Worm (Caenorhabditis elegans) whole organism, L3 larva: Measurements from ENCODE around the gene mpc-1.

Experiments used
- R02D3.7 ChIP-seq: fragments of 150-350 bp; optimal IDR thresholded peaks from 2 replicates; lab custom pipeline; 2014; ENCODE audit warnings: missing biosample characterization, missing genetic modification characterization
- ZK546.5 ChIP-seq: sonication (generic microtip); optimal IDR thresholded peaks from 2 replicates; lab custom pipeline; 2017; ENCODE audit warnings: missing biosample characterization, missing genetic modification characterization
- aly-2 ChIP-seq: fragments of 150-350 bp; optimal IDR thresholded peaks from 2 replicates; lab custom pipeline; 2014; ENCODE audit warnings: missing biosample characterization, missing genetic modification characterization
- ceh-16 ChIP-seq: sonication (generic microtip); optimal IDR thresholded peaks from 2 replicates; lab custom pipeline; 2017; ENCODE audit warnings: missing biosample characterization, missing genetic modification characterization
- ceh-28 ChIP-seq: fragments of 150-350 bp; optimal IDR thresholded peaks from 2 replicates; lab custom pipeline; 2014; ENCODE audit warnings: missing biosample characterization, missing genetic modification reagents, missing genetic modification characterization
- ceh-82 ChIP-seq: fragments of 150-350 bp; optimal IDR thresholded peaks from 2 replicates; lab custom pipeline; 2014; ENCODE audit warnings: missing biosample characterization, missing genetic modification characterization
- ceh-9 ChIP-seq: sonication (generic microtip); optimal IDR thresholded peaks from 2 replicates; lab custom pipeline; 2018; ENCODE audit warnings: missing biosample characterization, missing genetic modification characterization
- daf-12 ChIP-seq: fragments of 150-350 bp; optimal IDR thresholded peaks from 2 replicates; lab custom pipeline; 2014; ENCODE audit warnings: missing biosample characterization, missing genetic modification reagents, missing genetic modification characterization
- egl-27 ChIP-seq: sonication (generic microtip); optimal IDR thresholded peaks from 4 replicates; lab custom pipeline; 2017; ENCODE audit warnings: missing biosample characterization, missing genetic modification reagents, missing genetic modification characterization
- egl-5 ChIP-seq: fragments of 150-350 bp; optimal IDR thresholded peaks from 2 replicates; lab custom pipeline; 2017; ENCODE audit warnings: missing biosample characterization, missing genetic modification reagents, missing genetic modification characterization, inconsistent platforms
- elt-1 ChIP-seq: fragments of 150-350 bp; optimal IDR thresholded peaks from 2 replicates; lab custom pipeline; 2014; ENCODE audit warnings: missing biosample characterization, missing genetic modification characterization
- elt-2 ChIP-seq: sonication (generic microtip); optimal IDR thresholded peaks from 2 replicates; lab custom pipeline; 2016; ENCODE audit warnings: missing genetic modification reagents, mild to moderate bottlenecking, missing genetic modification characterization, missing compliant biosample characterization
- elt-3 ChIP-seq, 3 experiments: fragments of 150-350 bp in 1 of 3; sonication (generic microtip) in 2 of 3; optimal IDR thresholded peaks; 2 replicates in 2 of 3; 4 replicates in 1 of 3; lab custom pipeline; 2014 to 2017; ENCODE audit warnings: missing biosample characterization in 3 of 3, missing genetic modification characterization in 3 of 3
- eor-1 ChIP-seq, 2 experiments: fragments of 150-350 bp; optimal IDR thresholded peaks; 2 replicates each; lab custom pipeline; 2014 to 2018; ENCODE audit warnings: missing biosample characterization in 2 of 2, missing genetic modification characterization in 2 of 2
- fkh-10 ChIP-seq: sonication (generic microtip); optimal IDR thresholded peaks from 2 replicates; lab custom pipeline; 2017; ENCODE audit warnings: missing biosample characterization, missing genetic modification reagents, missing genetic modification characterization
- fkh-2 ChIP-seq: fragments of 150-350 bp; optimal IDR thresholded peaks from 2 replicates; lab custom pipeline; 2014; ENCODE audit warnings: missing biosample characterization, missing genetic modification reagents, missing genetic modification characterization
- fos-1 ChIP-seq: fragments of 150-350 bp; optimal IDR thresholded peaks from 2 replicates; lab custom pipeline; 2014; ENCODE audit warnings: missing biosample characterization, missing genetic modification characterization
- hmg-11 ChIP-seq: sonication (generic microtip); optimal IDR thresholded peaks from 2 replicates; lab custom pipeline; 2016; ENCODE audit warnings: missing genetic modification characterization, missing compliant biosample characterization
- jun-1 ChIP-seq: fragments of 150-350 bp; optimal IDR thresholded peaks from 2 replicates; lab custom pipeline; 2014; ENCODE audit warnings: missing biosample characterization, missing genetic modification reagents, missing genetic modification characterization
- lin-15B ChIP-seq: fragments of 150-350 bp; optimal IDR thresholded peaks from 2 replicates; lab custom pipeline; 2014; ENCODE audit warnings: missing biosample characterization, missing genetic modification characterization
- lin-39 ChIP-seq: fragments of 150-350 bp; optimal IDR thresholded peaks from 2 replicates; lab custom pipeline; 2018; ENCODE audit warnings: missing biosample characterization, missing genetic modification reagents, missing genetic modification characterization
- lsy-12 ChIP-seq: sonication (generic microtip); optimal IDR thresholded peaks from 2 replicates; lab custom pipeline; 2016; ENCODE audit warnings: mild to moderate bottlenecking, missing genetic modification characterization, missing compliant biosample characterization
- mdl-1 ChIP-seq: fragments of 150-350 bp; optimal IDR thresholded peaks from 2 replicates; lab custom pipeline; 2014; ENCODE audit warnings: missing biosample characterization, missing genetic modification characterization
- mml-1 ChIP-seq: fragments of 150-350 bp; sonication (generic microtip); optimal IDR thresholded peaks from 3 replicates; lab custom pipeline; 2014; ENCODE audit warnings: missing biosample characterization, missing genetic modification characterization
- nfya-1 ChIP-seq: sonication (generic microtip); optimal IDR thresholded peaks from 2 replicates; lab custom pipeline; 2017; ENCODE audit warnings: missing genetic modification characterization, mild to moderate bottlenecking, missing compliant biosample characterization, antibody characterized with exemption, moderate library complexity; ENCODE audit not compliant: insufficient read depth
- nhr-12 ChIP-seq: fragments of 150-350 bp; optimal IDR thresholded peaks from 2 replicates; lab custom pipeline; 2014; ENCODE audit warnings: missing biosample characterization, missing genetic modification characterization
- nhr-237 ChIP-seq: fragments of 150-350 bp; optimal IDR thresholded peaks from 2 replicates; lab custom pipeline; 2014; ENCODE audit warnings: missing biosample characterization, missing genetic modification characterization
- nhr-25 ChIP-seq: sonication (generic microtip); optimal IDR thresholded peaks from 2 replicates; lab custom pipeline; 2017; ENCODE audit warnings: missing biosample characterization, missing genetic modification characterization
- nhr-43 ChIP-seq: sonication (generic microtip); optimal IDR thresholded peaks from 2 replicates; lab custom pipeline; 2016; ENCODE audit warnings: mild to moderate bottlenecking, missing genetic modification characterization, missing compliant biosample characterization; ENCODE audit not compliant: poor library complexity, severe bottlenecking
- nhr-67 ChIP-seq: fragments of 150-350 bp; optimal IDR thresholded peaks from 2 replicates; lab custom pipeline; 2014; ENCODE audit warnings: missing biosample characterization, missing genetic modification characterization
- nhr-76 ChIP-seq: fragments of 150-350 bp; sonication (generic microtip); optimal IDR thresholded peaks from 5 replicates; lab custom pipeline; 2014; ENCODE audit warnings: missing biosample characterization, missing genetic modification characterization
- nhr-77 ChIP-seq: fragments of 150-350 bp; optimal IDR thresholded peaks from 2 replicates; lab custom pipeline; 2014; ENCODE audit warnings: missing biosample characterization, missing genetic modification characterization
- pqm-1 ChIP-seq: fragments of 150-350 bp; optimal IDR thresholded peaks from 2 replicates; lab custom pipeline; 2017; ENCODE audit warnings: missing biosample characterization, missing genetic modification characterization, inconsistent platforms
- sea-2 ChIP-seq: fragments of 150-350 bp; sonication (generic microtip); optimal IDR thresholded peaks from 4 replicates; lab custom pipeline; 2014; ENCODE audit warnings: missing biosample characterization, missing genetic modification reagents, missing genetic modification characterization
- skn-1 ChIP-seq: fragments of 150-350 bp; optimal IDR thresholded peaks from 2 replicates; lab custom pipeline; 2014; ENCODE audit warnings: missing biosample characterization, missing genetic modification characterization
- snpc-4 ChIP-seq: fragments of 150-350 bp; optimal IDR thresholded peaks from 2 replicates; lab custom pipeline; 2014; ENCODE audit warnings: missing biosample characterization, missing genetic modification characterization
- tbx-2 ChIP-seq: sonication (generic microtip); optimal IDR thresholded peaks from 2 replicates; lab custom pipeline; 2016; ENCODE audit warnings: mild to moderate bottlenecking, missing genetic modification characterization, missing compliant biosample characterization
- unc-39 ChIP-seq: sonication (generic microtip); optimal IDR thresholded peaks from 4 replicates; lab custom pipeline; 2017; ENCODE audit warnings: missing biosample characterization, missing genetic modification characterization
- unc-62 ChIP-seq: fragments of 150-350 bp; sonication (generic microtip); optimal IDR thresholded peaks from 4 replicates; lab custom pipeline; 2014; ENCODE audit warnings: missing biosample characterization, missing genetic modification reagents, missing genetic modification characterization
- zag-1 ChIP-seq: fragments of 150-350 bp; optimal IDR thresholded peaks from 2 replicates; lab custom pipeline; 2014; ENCODE audit warnings: missing biosample characterization, missing genetic modification characterization
- ztf-4 ChIP-seq: fragments of 150-350 bp; optimal IDR thresholded peaks from 2 replicates; lab custom pipeline; 2014; ENCODE audit warnings: missing biosample characterization, missing genetic modification characterization

Gene mpc-1

DNA sequence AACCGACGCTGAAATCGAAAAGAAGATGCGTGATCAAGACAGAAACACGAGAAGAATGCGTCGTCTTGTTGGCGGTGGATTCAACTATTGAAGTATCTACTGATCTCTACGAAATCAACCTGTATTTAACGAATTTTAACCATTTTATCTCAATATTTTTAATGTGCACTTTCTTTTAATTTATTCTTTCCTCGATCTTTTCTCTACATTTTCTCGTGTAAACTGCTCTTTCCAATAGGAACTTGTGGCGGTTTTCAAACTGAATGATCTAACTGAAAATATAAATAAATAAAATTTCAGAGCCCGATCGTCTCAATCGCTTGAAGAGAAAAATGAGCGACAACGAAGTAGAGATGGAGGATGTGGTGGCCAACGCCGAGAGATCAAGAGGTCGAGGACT is 7.3 kb upstream of the mpc-1 start, which contains the start of gene rnp-4:
Gene rnp-4, plus strand, starts transcription at position 301 of the 400 bp plus-strand sequence.
- TF ChIP-seq nfya-1 (tag; lab: Kevin White, UChicago) (no peak), mdl-1 (tag; lab: Kevin White, UChicago) (no peak), hmg-11 (tag; lab: Kevin White, UChicago) (no peak), nhr-12 (no peak), skn-1 (tag; lab: Kevin White, UChicago) (no peak)

- TF ChIP-seq sea-2 (GFP tag; lab: Kevin White, UChicago): no peak
- no peak for TF ChIP-seq egl-5 (tag; lab: Kevin White, UChicago)
- no peak for TF ChIP-seq hmg-11 (tag; lab: Kevin White, UChicago)
- no peak for TF ChIP-seq ceh-82 (tag; lab: Kevin White, UChicago)
- no peak for TF ChIP-seq ceh-28 (tag; lab: Kevin White, UChicago)
- no peak for TF ChIP-seq nhr-67 (tag; lab: Kevin White, UChicago)
- no peak for TF ChIP-seq egl-27 (tag; lab: Kevin White, UChicago)
- TF ChIP-seq daf-12 (tag; lab: Kevin White, UChicago): no peak
- TF ChIP-seq unc-39 (tag; lab: Kevin White, UChicago): no peak
- TF ChIP-seq eor-1 (tag; optimal IDR thresholded peaks at IDR 0.05; lab: Kevin White, UChicago): no peak
- TF ChIP-seq tbx-2 (tag; lab: Kevin White, UChicago): no peak
- TF ChIP-seq R02D3.7: no peak
- no peak for TF ChIP-seq mml-1 (tag; lab: Kevin White, UChicago)
- no peak for TF ChIP-seq fkh-10 (GFP tag; lab: Kevin White, UChicago)
- TF ChIP-seq ceh-16 (tag; lab: Kevin White, UChicago): no peak
- TF ChIP-seq fos-1 (tag; lab: Kevin White, UChicago): no peak
- no peak for TF ChIP-seq ztf-4 (tag; lab: Kevin White, UChicago)
- TF ChIP-seq elt-2 (tag; lab: Kevin White, UChicago): no peak
These were observed 6.1 kb upstream of the mpc-1 start, which contains the start of gene prdx-3 for ce11 chrIII:4407144-4407543. Gene prdx-3, plus strand, starts transcription at chrIII:4407444.

- TF ChIP-seq egl-27 (tag; lab: Kevin White, UChicago) (no peak), unc-39 (tag; lab: Kevin White, UChicago) (no peak), skn-1 (tag; lab: Kevin White, UChicago) (no peak), hmg-11 (tag; lab: Kevin White, UChicago) (no peak), ztf-4 (tag; lab: Kevin White, UChicago) (no peak), mdl-1 (tag; lab: Kevin White, UChicago) (no peak), ceh-9 (tag; lab: Kevin White, UChicago) (no peak), eor-1 (tag; optimal IDR thresholded peaks at IDR 0.05; lab: Kevin White, UChicago) (no peak), lin-39 (no peak), elt-1 (no peak), nhr-67 (tag; lab: Kevin White, UChicago) (no peak)
These were observed 5.0 kb upstream of the mpc-1 start, which contains the start of gene gpch-1 for ce11 chrIII:4408251-4408650. Gene gpch-1, plus strand, starts transcription at chrIII:4408551.

DNA sequence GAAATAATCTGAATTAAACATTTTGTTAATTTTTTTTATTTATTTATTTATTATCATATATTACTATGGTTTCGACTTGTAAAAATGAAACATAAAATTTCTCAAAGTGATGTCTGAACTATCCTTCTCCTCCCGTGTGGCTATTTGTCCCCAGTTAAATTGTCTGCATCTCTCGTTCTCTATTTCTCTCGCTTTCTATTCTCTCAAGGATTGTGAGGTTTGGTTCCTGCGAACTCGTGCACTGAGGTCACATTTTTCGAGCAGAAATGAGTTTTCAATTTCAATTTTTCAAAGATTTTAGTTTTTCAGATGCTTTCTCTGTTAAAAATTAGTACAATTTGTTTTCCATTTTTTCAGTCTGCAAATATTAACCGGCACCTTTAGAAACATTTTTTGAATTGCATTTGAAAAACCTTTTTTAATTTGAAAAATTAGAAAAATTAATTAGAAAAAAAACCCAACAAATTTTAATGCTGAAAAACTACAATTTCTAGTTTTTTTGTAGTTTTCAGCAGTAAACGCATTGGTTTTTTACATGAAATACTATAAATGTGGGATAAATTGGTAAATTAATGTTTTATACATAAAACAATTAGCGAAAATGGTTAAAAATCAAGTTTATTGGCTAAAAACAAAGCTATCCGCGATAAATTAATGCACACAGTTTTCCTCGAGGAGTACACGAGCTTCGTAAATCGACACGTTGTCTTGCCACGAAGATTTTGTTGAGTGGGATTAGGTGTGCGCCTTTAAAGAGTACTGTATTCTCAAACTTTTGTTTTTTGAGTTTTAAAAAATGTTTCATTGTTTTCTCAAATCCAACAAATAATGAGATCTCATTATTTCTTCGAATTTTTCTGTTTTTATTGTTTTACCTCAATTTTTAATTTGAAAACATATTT is 898 bp upstream of the mpc-1 start:
- TF ChIP-seq unc-62 (GFP tag; lab: Kevin White, UChicago) (no peak), fos-1 (tag; lab: Kevin White, UChicago) (no peak), lsy-12 (tag; lab: Kevin White, UChicago) (no peak), nhr-76 (tag; lab: Kevin White, UChicago) (no peak), zag-1 (tag; lab: Kevin White, UChicago) (no peak), aly-2 (tag; lab: Kevin White, UChicago) (no peak), ztf-4 (tag; lab: Kevin White, UChicago) (no peak), nhr-77 (tag; lab: Kevin White, UChicago) (no peak), mml-1 (tag; lab: Kevin White, UChicago) (no peak), ceh-28 (tag; lab: Kevin White, UChicago) (no peak), elt-2 (tag; lab: Kevin White, UChicago) (peak; percentile 36), sea-2 (GFP tag; lab: Kevin White, UChicago) (no peak), mdl-1 (tag; lab: Kevin White, UChicago) (no peak), snpc-4 (peak; percentile 72), unc-39 (tag; lab: Kevin White, UChicago) (no peak), fkh-10 (GFP tag; lab: Kevin White, UChicago) (no peak), ZK546.5 (tag; lab: Kevin White, UChicago) (no peak), fkh-2 (tag; lab: Kevin White, UChicago) (no peak), nfya-1 (tag; lab: Kevin White, UChicago) (peak; percentile 49), lin-39 (no peak), hmg-11 (tag; lab: Kevin White, UChicago) (no peak), elt-1 (no peak), elt-3 (tag; optimal IDR thresholded peaks at IDR 0.05; lab: Kevin White, UChicago) (no peak), nhr-43 (no peak), jun-1 (tag; lab: Kevin White, UChicago) (peak; percentile 22), ceh-16 (tag; lab: Kevin White, UChicago) (no peak), pqm-1 (tag; lab: Kevin White, UChicago) (peak; percentile 10), egl-27 (tag; lab: Kevin White, UChicago) (no peak), nhr-25 (tag; lab: Kevin White, UChicago) (no peak), nhr-237 (no peak), ceh-9 (tag; lab: Kevin White, UChicago) (no peak), lin-15B (peak; percentile 8), skn-1 (tag; lab: Kevin White, UChicago) (no peak)
